Fruit fly (Drosophila melanogaster): ENCODE data around the gene Mettl14.

Mettl14 gene

dm6 chr2L:8266145-8266544 lies 42.1 kb upstream of the Mettl14 start (continued):
- TF ChIP-seq esg (GFP tag; conservative IDR thresholded peaks at IDR 0.05) = peak; percentile 54
- TF ChIP-seq phol (tag; optimal IDR thresholded peaks at IDR 0.05) = peak; percentile 82
- peak; percentile 66 for TF ChIP-seq seq (GFP tag; IDR thresholded peaks at IDR 0.05)
- peak; percentile 9 for TF ChIP-seq CG8359 (GFP tag; optimal IDR thresholded peaks at IDR 0.05; ENCODE audit: borderline replicate concordance)
- TF ChIP-seq CG7786 (GFP tag; optimal IDR thresholded peaks at IDR 0.05) = no peak
- no peak for TF ChIP-seq Jarid2 (GFP tag; optimal IDR thresholded peaks at IDR 0.05)
- no peak for TF ChIP-seq Ravus (GFP tag; IDR thresholded peaks at IDR 0.05)
- TF ChIP-seq pum (GFP tag; optimal IDR thresholded peaks at IDR 0.05) = no peak
- no peak for TF ChIP-seq zen (tag; optimal IDR thresholded peaks at IDR 0.05)
- TF ChIP-seq CG8089 (GFP tag; optimal IDR thresholded peaks at IDR 0.05) = no peak
- no peak for TF ChIP-seq CG10543 (GFP tag; optimal IDR thresholded peaks at IDR 0.05)
- TF ChIP-seq CG11696 (GFP tag; IDR thresholded peaks at IDR 0.05) = 0 out of 2 replicates have a peak, but pooled peaks have one; percentile 22
- peak; percentile 47; the same call in 1 of the 2 replicates for TF ChIP-seq Ada2b (GFP tag; IDR thresholded peaks at IDR 0.05)
- peak; percentile 44; the same call in 1 of the 2 replicates for TF ChIP-seq slbo (GFP tag; IDR thresholded peaks at IDR 0.05)
- TF ChIP-seq CG12391 (tag; optimal IDR thresholded peaks at IDR 0.05) = peak; percentile 73
- no peak for TF ChIP-seq CG17568 (GFP tag; optimal IDR thresholded peaks at IDR 0.05)
- no peak for TF ChIP-seq HLHmδ (GFP tag; optimal IDR thresholded peaks at IDR 0.05)
- peak; percentile 69 for TF ChIP-seq CG8388 (GFP tag; optimal IDR thresholded peaks at IDR 0.05)
- TF ChIP-seq trh (GFP tag; optimal IDR thresholded peaks at IDR 0.05) = no peak
- peak; percentile 57 for TF ChIP-seq CG12659 (GFP tag; optimal IDR thresholded peaks at IDR 0.05)
- TF ChIP-seq gcm2 (GFP tag; optimal IDR thresholded peaks at IDR 0.05) = no peak
- no peak for TF ChIP-seq HLH54F (GFP tag; optimal IDR thresholded peaks at IDR 0.05)
- peak; percentile 86 for TF ChIP-seq gem (tag; optimal IDR thresholded peaks at IDR 0.05)
- TF ChIP-seq sna (GFP tag; IDR thresholded peaks at IDR 0.05; ENCODE audit: partially characterized antibody) = no peak
- peak; percentile 35; the same call in 1 of the 3 replicates for TF ChIP-seq croc (GFP tag; conservative IDR thresholded peaks at IDR 0.05)
- TF ChIP-seq CTCF (GFP tag; optimal IDR thresholded peaks at IDR 0.05) = no peak
- TF ChIP-seq CG10147 (GFP tag; optimal IDR thresholded peaks at IDR 0.05) = peak; percentile 58
- no peak for TF ChIP-seq fd102C (GFP tag; optimal IDR thresholded peaks at IDR 0.05)
- TF ChIP-seq fd64A (GFP tag; optimal IDR thresholded peaks at IDR 0.05) = no peak
- TF ChIP-seq Max (GFP tag; optimal IDR thresholded peaks at IDR 0.05) = no peak
- TF ChIP-seq BtbVII (GFP tag; optimal IDR thresholded peaks at IDR 0.05) = no peak
- TF ChIP-seq danr (GFP tag; IDR thresholded peaks at IDR 0.05) = no peak
- TF ChIP-seq CG3995 (GFP tag; optimal IDR thresholded peaks at IDR 0.05) = no peak
- no peak for TF ChIP-seq pzg (GFP tag; optimal IDR thresholded peaks at IDR 0.05)
- 0 out of 2 replicates have a peak, but pooled peaks have one; percentile 21 for TF ChIP-seq sim (GFP tag; IDR thresholded peaks at IDR 0.05)
- TF ChIP-seq E2f1 (GFP tag; IDR thresholded peaks at IDR 0.05) = peak; percentile 58; the same call in 1 of the 2 replicates
- no peak for TF ChIP-seq Hmx (GFP tag; optimal IDR thresholded peaks at IDR 0.05)
- peak; percentile 59 for TF ChIP-seq Blimp-1 (GFP tag; optimal IDR thresholded peaks at IDR 0.05)
- TF ChIP-seq Ets97D (GFP tag; optimal IDR thresholded peaks at IDR 0.05) = no peak
- TF ChIP-seq kni (GFP tag; optimal IDR thresholded peaks at IDR 0.05) = no peak
- TF ChIP-seq CG8765 (GFP tag; IDR thresholded peaks at IDR 0.05) = no peak
- no peak for TF ChIP-seq hbn (GFP tag; IDR thresholded peaks at IDR 0.05; ENCODE audit: partially characterized antibody)
- no peak for TF ChIP-seq CG31365 (tag; optimal IDR thresholded peaks at IDR 0.05)
- TF ChIP-seq CG4404 (GFP tag; IDR thresholded peaks at IDR 0.05) = no peak
- TF ChIP-seq CG6272 (GFP tag; IDR thresholded peaks at IDR 0.05) = no peak
- 0 out of 3 replicates have a peak, but pooled peaks have one; percentile 7 for TF ChIP-seq ci (GFP tag; IDR thresholded peaks at IDR 0.05)
- peak; percentile 73 for TF ChIP-seq tap (tag; optimal IDR thresholded peaks at IDR 0.05)
- no peak for TF ChIP-seq CG3838 (GFP tag; optimal IDR thresholded peaks at IDR 0.05)
- TF ChIP-seq CG33557 (GFP tag; optimal IDR thresholded peaks at IDR 0.05) = no peak
- TF ChIP-seq CG1529 (GFP tag; optimal IDR thresholded peaks at IDR 0.05) = peak; percentile 6
- peak; percentile 42 for TF ChIP-seq sisA (GFP tag; IDR thresholded peaks at IDR 0.05)
- no peak for TF ChIP-seq hth (optimal IDR thresholded peaks at IDR 0.05)
